Worm (Caenorhabditis elegans): ENCODE measurements around the gene C16C8.4.

- TF ChIP-seq pha-4 (tag; optimal IDR thresholded peaks at IDR 0.05), result no peak
- TF ChIP-seq ceh-24 (tag; optimal IDR thresholded peaks at IDR 0.05), result no peak
- TF ChIP-seq fkh-10 (GFP tag; optimal IDR thresholded peaks at IDR 0.05), result no peak
- TF ChIP-seq sdc-2 (tag; optimal IDR thresholded peaks at IDR 0.05), result no peak
- TF ChIP-seq nhr-11 (tag; optimal IDR thresholded peaks at IDR 0.05), result no peak
- TF ChIP-seq F13H6.1 (tag; optimal IDR thresholded peaks at IDR 0.05), result no peak
- TF ChIP-seq pros-1 (tag; optimal IDR thresholded peaks at IDR 0.05), result no peak
- TF ChIP-seq hlh-8 (tag; optimal IDR thresholded peaks at IDR 0.05), result no peak
- TF ChIP-seq pqm-1 (tag; optimal IDR thresholded peaks at IDR 0.05), result no peak
Observed at ce11 chrII:3445285-3445806, 1.2 kb upstream of the C16C8.4 start, which contains the start of the genes C16C8.5 and C16C8.16.

Data from whole organism, late embryonic.